Worm (Caenorhabditis elegans) whole organism, mixed stage, embryonic: Measurements from ENCODE around the gene B0491.6.

Experiments used
- ceh-43 ChIP-seq: fragments of 200-800 bp; sonication (Bioruptor generic); optimal IDR thresholded peaks from 2 replicates; lab custom pipeline; 2018; ENCODE audit warnings: mild to moderate bottlenecking, missing genetic modification characterization, moderate library complexity, missing compliant biosample characterization
- drap-1 ChIP-seq: fragments of 200-800 bp; sonication (Bioruptor generic); optimal IDR thresholded peaks from 3 replicates; lab custom pipeline; 2018; ENCODE audit warnings: mild to moderate bottlenecking, missing genetic modification characterization, missing compliant biosample characterization

DNA sequence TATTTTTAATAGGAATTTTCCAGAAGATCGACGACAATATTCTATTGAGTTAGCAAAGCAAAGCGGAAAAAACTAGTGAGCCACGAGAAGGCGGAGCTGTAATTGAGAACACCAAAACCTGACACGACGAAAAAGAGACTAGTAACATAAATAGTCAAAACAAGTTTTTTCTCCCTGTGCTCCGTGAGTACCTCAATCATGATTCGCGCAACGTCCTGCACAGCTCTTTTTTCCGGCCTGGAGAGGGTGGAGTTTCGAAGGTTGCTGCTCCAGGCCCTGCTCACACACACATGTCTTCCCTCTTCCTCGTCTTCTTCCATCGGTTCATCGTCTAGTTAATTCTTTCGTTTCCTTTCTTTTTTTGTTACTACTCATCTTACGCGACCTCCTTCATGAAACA lies 3.5 kb upstream of the B0491.6 start, which contains the start of gene clh-2:
- TF ChIP-seq drap-1 (no peak), ceh-43 (GFP tag; lab: Kevin White, UChicago) (no peak)
